Fruit fly (Drosophila melanogaster) whole organism, embryonic: ENCODE measurements around the gene Klp67A.

Source experiments
- Blimp-1 ChIP-seq: fragments of 200-800 bp; sonication (Bioruptor generic); optimal IDR thresholded peaks from 3 replicates; lab custom pipeline; 2018; ENCODE audit warnings: missing biosample characterization, missing genetic modification characterization, mild to moderate bottlenecking, moderate library complexity, missing genetic modification reagents
- CG10959 ChIP-seq: fragments of 200-800 bp; sonication (Bioruptor generic); IDR thresholded peaks from 2 replicates; pipeline ENCODE4 v1.3.6; 2022; ENCODE audit warnings: missing biosample characterization, missing genetic modification characterization
- CG11398 ChIP-seq: fragments of 200-800 bp; sonication (Bioruptor generic); optimal IDR thresholded peaks from 2 replicates; lab custom pipeline; 2016; ENCODE audit warnings: missing biosample characterization, missing genetic modification characterization
- CG11560 ChIP-seq: fragments of 200-800 bp; sonication (Bioruptor generic); IDR thresholded peaks from 3 replicates; pipeline ENCODE4 v1.3.6; 2022; ENCODE audit warnings: missing biosample characterization, missing genetic modification characterization
- CG1233 ChIP-seq: fragments of 200-800 bp; sonication (Bioruptor generic); optimal IDR thresholded peaks from 4 replicates; lab custom pipeline; 2018; ENCODE audit warnings: missing biosample characterization, mild to moderate bottlenecking, missing genetic modification characterization
- CG13424 ChIP-seq: fragments of 200-800 bp; sonication (Bioruptor generic); optimal IDR thresholded peaks from 2 replicates; lab custom pipeline; 2019; ENCODE audit warnings: missing biosample characterization, mild to moderate bottlenecking, missing genetic modification characterization, moderate library complexity
- CG13775 ChIP-seq: fragments of 200-800 bp; sonication (Bioruptor generic); optimal IDR thresholded peaks from 3 replicates; lab custom pipeline; 2017; ENCODE audit warnings: missing biosample characterization, mild to moderate bottlenecking, missing genetic modification characterization
- CG17568 ChIP-seq: fragments of 200-800 bp; sonication (Bioruptor generic); optimal IDR thresholded peaks from 2 replicates; lab custom pipeline; 2018; ENCODE audit warnings: missing biosample characterization, mild to moderate bottlenecking, missing genetic modification characterization, moderate library complexity
- CG6683 ChIP-seq: fragments of 200-800 bp; sonication (Bioruptor generic); optimal IDR thresholded peaks from 2 replicates; lab custom pipeline; 2017; ENCODE audit warnings: missing biosample characterization, mild to moderate bottlenecking, missing genetic modification characterization, missing genetic modification reagents
- CG6791 ChIP-seq: fragments of 200-800 bp; sonication (Bioruptor generic); IDR thresholded peaks from 3 replicates; pipeline ENCODE4 v1.3.6; 2022; ENCODE audit warnings: missing biosample characterization, missing genetic modification characterization; ENCODE audit not compliant: partially characterized antibody
- CG8290 ChIP-seq, 3 experiments: fragments of 200-800 bp; sonication (Bioruptor generic); optimal IDR thresholded peaks; 2 replicates each; lab custom pipeline; 2016 to 2019; ENCODE audit warnings: missing biosample characterization in 3 of 3, missing genetic modification characterization in 3 of 3, mild to moderate bottlenecking in 2 of 3, moderate library complexity in 1 of 3
- CG8359 ChIP-seq: fragments of 200-800 bp; sonication (Bioruptor generic); optimal IDR thresholded peaks from 2 replicates; lab custom pipeline; 2017; ENCODE audit warnings: missing biosample characterization, mild to moderate bottlenecking, missing genetic modification characterization, borderline replicate concordance
- CG9727 ChIP-seq: fragments of 200-800 bp; sonication (Bioruptor generic); optimal IDR thresholded peaks from 3 replicates; lab custom pipeline; 2017; ENCODE audit warnings: missing biosample characterization, mild to moderate bottlenecking, missing genetic modification characterization
- CG9932 ChIP-seq: fragments of 200-800 bp; sonication (Bioruptor generic); IDR thresholded peaks from 2 replicates; pipeline ENCODE4 v1.3.6; 2022; ENCODE audit warnings: missing biosample characterization, missing genetic modification characterization
- CkIIα-i1 ChIP-seq: fragments of 200-800 bp; sonication (Bioruptor generic); IDR thresholded peaks from 2 replicates; pipeline ENCODE4 v1.3.6; 2022; ENCODE audit warnings: missing biosample characterization, missing genetic modification characterization
- D19A ChIP-seq: fragments of 200-800 bp; optimal IDR thresholded peaks from 3 replicates; lab custom pipeline; 2019; ENCODE audit warnings: missing biosample characterization, mild to moderate bottlenecking, missing genetic modification characterization, moderate library complexity
- Dbx ChIP-seq: fragments of 200-800 bp; sonication (Bioruptor generic); IDR thresholded peaks from 3 replicates; pipeline ENCODE4 v1.3.6; 2022; ENCODE audit warnings: missing biosample characterization, missing genetic modification characterization
- Doc3 ChIP-seq: fragments of 200-800 bp; sonication (Bioruptor generic); IDR thresholded peaks from 3 replicates; pipeline ENCODE4 v1.3.6; 2022; ENCODE audit warnings: missing biosample characterization, missing genetic modification characterization; ENCODE audit not compliant: partially characterized antibody
- ERR ChIP-seq: fragments of 200-800 bp; sonication (Bioruptor generic); optimal IDR thresholded peaks from 2 replicates; lab custom pipeline; 2016; ENCODE audit warnings: missing biosample characterization, missing genetic modification characterization
- HLHmδ ChIP-seq: fragments of 200-800 bp; sonication (Bioruptor generic); optimal IDR thresholded peaks from 2 replicates; lab custom pipeline; 2018; ENCODE audit warnings: missing biosample characterization, mild to moderate bottlenecking, missing genetic modification characterization, moderate library complexity
- Hr51 ChIP-seq, 2 experiments: fragments of 200-800 bp; sonication (Bioruptor generic); optimal IDR thresholded peaks; 2 replicates in 1 of 2; 3 replicates in 1 of 2; lab custom pipeline; 2016 to 2018; ENCODE audit warnings: missing biosample characterization in 2 of 2, missing genetic modification characterization in 2 of 2, mild to moderate bottlenecking in 1 of 2, moderate library complexity in 1 of 2
- NfI ChIP-seq: fragments of 200-800 bp; sonication (Bioruptor generic); optimal IDR thresholded peaks from 3 replicates; lab custom pipeline; 2018; ENCODE audit warnings: missing biosample characterization, mild to moderate bottlenecking, missing genetic modification characterization, moderate library complexity
- Side ChIP-seq: fragments of 200-800 bp; sonication (Bioruptor generic); optimal IDR thresholded peaks from 2 replicates; lab custom pipeline; 2016; ENCODE audit warnings: missing biosample characterization, missing genetic modification characterization
- Vsx1 ChIP-seq: fragments of 200-800 bp; sonication (Bioruptor generic); optimal IDR thresholded peaks from 2 replicates; lab custom pipeline; 2017; ENCODE audit warnings: missing biosample characterization, mild to moderate bottlenecking, missing genetic modification characterization, missing genetic modification reagents
- btn ChIP-seq: fragments of 200-800 bp; sonication (Bioruptor generic); optimal IDR thresholded peaks from 2 replicates; lab custom pipeline; 2016; ENCODE audit warnings: missing biosample characterization, missing genetic modification characterization
- cato ChIP-seq: fragments of 200-800 bp; sonication (Bioruptor generic); optimal IDR thresholded peaks from 2 replicates; lab custom pipeline; 2016; ENCODE audit warnings: missing biosample characterization, missing genetic modification characterization, borderline replicate concordance
- caup ChIP-seq: fragments of 200-800 bp; sonication (Bioruptor generic); optimal IDR thresholded peaks from 3 replicates; lab custom pipeline; 2017; ENCODE audit warnings: missing biosample characterization, mild to moderate bottlenecking, missing genetic modification characterization, moderate library complexity; ENCODE audit not compliant: severe bottlenecking
- croc ChIP-seq: fragments of 200-800 bp; sonication (Bioruptor generic); conservative IDR thresholded peaks from 3 replicates; pipeline ENCODE4 v1.3.6; 2022; ENCODE audit warnings: missing biosample characterization, missing genetic modification characterization
- dmrt11E ChIP-seq: fragments of 200-800 bp; sonication (Bioruptor generic); optimal IDR thresholded peaks from 3 replicates; lab custom pipeline; 2018; ENCODE audit warnings: missing biosample characterization, mild to moderate bottlenecking, missing genetic modification characterization, moderate library complexity
- en ChIP-seq: fragments of 200-800 bp; sonication (Bioruptor generic); optimal IDR thresholded peaks from 2 replicates; lab custom pipeline; 2016; ENCODE audit warnings: missing biosample characterization, missing genetic modification characterization
- esg ChIP-seq: fragments of 200-800 bp; sonication (Bioruptor generic); conservative IDR thresholded peaks from 2 replicates; pipeline ENCODE4 v1.3.6; 2022; ENCODE audit warnings: missing biosample characterization, missing genetic modification characterization
- fru ChIP-seq: fragments of >200 bp; optimal IDR thresholded peaks from 2 replicates; lab custom pipeline; 2017
- gfzf ChIP-seq: fragments of 200-800 bp; sonication (Bioruptor generic); optimal IDR thresholded peaks from 2 replicates; lab custom pipeline; 2016; ENCODE audit warnings: missing biosample characterization, mild to moderate bottlenecking, missing genetic modification characterization, moderate library complexity
- ken ChIP-seq: fragments of 200-800 bp; sonication (Bioruptor generic); IDR thresholded peaks from 3 replicates; pipeline ENCODE4 v1.3.6; 2022; ENCODE audit warnings: missing biosample characterization, missing genetic modification characterization
- lola ChIP-seq, 3 experiments: fragments of >200 bp in 2 of 3; fragments of 200-800 bp in 1 of 3; sonication (Bioruptor generic) in 1 of 3; optimal IDR thresholded peaks; 2 replicates each; lab custom pipeline; 2017 to 2019; ENCODE audit warnings: missing biosample characterization in 3 of 3, missing genetic modification characterization in 3 of 3, mild to moderate bottlenecking in 1 of 3, moderate library complexity in 1 of 3
- lov ChIP-seq, 2 experiments: fragments of 200-800 bp in 1 of 2; fragments of >200 bp in 1 of 2; sonication (Bioruptor generic) in 1 of 2; IDR thresholded peaks in 1 of 2; optimal IDR thresholded peaks in 1 of 2; 2 replicates in 1 of 2; 3 replicates in 1 of 2; pipeline versions ENCODE4 v1.3.6 to Lab custom; 2017 to 2022; ENCODE audit warnings: missing biosample characterization in 1 of 2, missing genetic modification characterization in 1 of 2
- p53 ChIP-seq: fragments of 200-800 bp; sonication (Bioruptor generic); optimal IDR thresholded peaks from 2 replicates; lab custom pipeline; 2016; ENCODE audit warnings: missing biosample characterization, missing genetic modification characterization
- pfk ChIP-seq: fragments of 200-800 bp; sonication (Bioruptor generic); optimal IDR thresholded peaks from 2 replicates; lab custom pipeline; 2018; ENCODE audit warnings: missing biosample characterization, mild to moderate bottlenecking, missing genetic modification characterization, moderate library complexity
- rib ChIP-seq: fragments of 200-800 bp; sonication (Bioruptor generic); IDR thresholded peaks from 2 replicates; pipeline ENCODE4 v1.3.6; 2022; ENCODE audit warnings: missing biosample characterization, missing genetic modification characterization
- sob ChIP-seq: fragments of 200-800 bp; sonication (Bioruptor generic); IDR thresholded peaks from 2 replicates; pipeline ENCODE4 v1.3.6; 2022; ENCODE audit warnings: missing biosample characterization, missing genetic modification characterization
- sqz ChIP-seq: fragments of 200-800 bp; sonication (Bioruptor generic); optimal IDR thresholded peaks from 3 replicates; lab custom pipeline; 2018; ENCODE audit warnings: missing biosample characterization, mild to moderate bottlenecking, missing genetic modification characterization
- stc ChIP-seq: fragments of 200-800 bp; sonication (Bioruptor generic); IDR thresholded peaks from 2 replicates; pipeline ENCODE4 v1.3.6; 2022; ENCODE audit warnings: missing biosample characterization, missing genetic modification characterization
- trem ChIP-seq: fragments of 200-800 bp; optimal IDR thresholded peaks from 3 replicates; lab custom pipeline; 2019; ENCODE audit warnings: missing biosample characterization, mild to moderate bottlenecking, missing genetic modification characterization, moderate library complexity
- tup ChIP-seq: fragments of 200-800 bp; sonication (Bioruptor generic); optimal IDR thresholded peaks from 2 replicates; lab custom pipeline; 2016; ENCODE audit warnings: missing biosample characterization, mild to moderate bottlenecking, missing genetic modification characterization, moderate library complexity
- unpg ChIP-seq: fragments of 200-800 bp; sonication (Bioruptor generic); optimal IDR thresholded peaks from 3 replicates; lab custom pipeline; 2018; ENCODE audit warnings: missing biosample characterization, mild to moderate bottlenecking, missing genetic modification characterization, moderate library complexity
- zfh1 ChIP-seq: fragments of 200-800 bp; sonication (Bioruptor generic); IDR thresholded peaks from 3 replicates; pipeline ENCODE4 v1.3.6; 2022; ENCODE audit warnings: missing biosample characterization, missing genetic modification characterization

Gene Klp67A

dm6 chr3L:9366850-9367430 lies at the start of gene Klp67A, which contains the start of gene CG4452 (continued):
- TF ChIP-seq en (GFP tag; lab: Kevin White, UChicago) (no peak), unpg (GFP tag; lab: Kevin White, UChicago) (no peak), btn (GFP tag; lab: Kevin White, UChicago) (no peak), ERR (no peak), CG6791 (GFP tag; lab: Robert Waterston, UW) (peak; percentile 83), croc (GFP tag; lab: Robert Waterston, UW) (no peak), zfh1 (GFP tag; lab: Robert Waterston, UW) (0 out of 3 replicates have a peak, but pooled peaks have one; percentile 18), p53 (no peak), CG9932 (GFP tag; lab: Robert Waterston, UW) (peak; percentile 60), ken (GFP tag; lab: Robert Waterston, UW) (0 out of 3 replicates have a peak, but pooled peaks have one; percentile 5), tup (no peak), CG11560 (tag; lab: Robert Waterston, UW) (no peak), sqz (GFP tag; lab: Kevin White, UChicago) (no peak), Dbx (GFP tag; lab: Robert Waterston, UW) (0 out of 3 replicates have a peak, but pooled peaks have one; percentile 27), Doc3 (GFP tag; lab: Robert Waterston, UW) (peak; percentile 92), CG6683 (GFP tag; lab: Kevin White, UChicago) (no peak), Hr51 (GFP tag; optimal IDR thresholded peaks at IDR 0.05; lab: Kevin White, UChicago) (peak in 1 of 2 experiments; percentile 37), Side (no peak), trem (tag; lab: Kevin White, UChicago) (peak; percentile 77), CG8290 (GFP tag; optimal IDR thresholded peaks at IDR 0.05; lab: Kevin White, UChicago) (peak; percentile 43), CG8290 (tag; optimal IDR thresholded peaks at IDR 0.05; lab: Kevin White, UChicago) (peak in 1 of 2 experiments; percentile 63), esg (0 out of 2 replicates have a peak, but pooled peaks have one; percentile 12), cato (GFP tag; lab: Kevin White, UChicago) (peak; percentile 36), CG17568 (GFP tag; lab: Kevin White, UChicago) (no peak), lov (optimal IDR thresholded peaks at IDR 0.05; lab: Kevin White, UChicago) (no peak), lov (GFP tag; IDR thresholded peaks at IDR 0.05; lab: Robert Waterston, UW) (no peak), CG9727 (GFP tag; lab: Kevin White, UChicago) (peak; percentile 67), CG11398 (GFP tag; lab: Kevin White, UChicago) (no peak), rib (GFP tag; lab: Robert Waterston, UW) (no peak), dmrt11E (tag; lab: Kevin White, UChicago) (peak; percentile 63), CG13775 (GFP tag; lab: Kevin White, UChicago) (peak; percentile 73)

DNA sequence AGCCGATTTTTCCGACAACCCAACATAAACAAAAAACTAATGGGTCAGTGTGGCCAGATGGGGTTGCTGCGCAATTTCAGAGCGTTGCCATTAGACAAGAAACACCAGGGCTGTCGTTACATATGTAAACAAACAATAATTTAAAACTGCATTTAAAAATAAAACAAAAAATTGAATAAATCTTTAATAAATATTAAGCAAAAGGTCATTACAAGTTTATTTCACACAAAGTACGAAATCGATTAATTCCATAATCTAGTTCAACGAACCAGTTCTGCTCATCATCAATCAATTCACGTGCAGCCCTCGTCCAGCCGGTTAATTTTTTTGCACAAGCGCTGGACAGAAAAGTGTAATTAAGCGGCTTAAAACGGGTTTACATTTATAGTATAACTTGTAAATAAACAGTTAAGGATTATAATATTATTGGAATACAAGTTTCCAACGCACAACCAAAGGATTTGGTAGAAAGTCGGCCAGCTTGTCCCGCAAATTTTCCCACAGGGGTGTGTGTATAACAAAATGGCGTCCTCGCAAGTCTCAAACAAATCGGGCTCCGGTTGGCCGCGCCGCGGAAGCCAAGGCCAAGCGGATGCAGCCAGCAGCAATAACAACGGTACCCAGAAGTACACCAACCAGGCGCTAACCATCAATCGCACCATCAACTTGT lies 44.0 kb upstream of the Klp67A start, which contains the start of the genes CG4022 and Cpsf5:
Gene CG4022 (minus strand): TSS at position 79 of the 670 bp plus-strand sequence.
Gene Cpsf5 (plus strand): TSS at position 285 of the 670 bp plus-strand sequence.
- TF ChIP-seq Blimp-1 (GFP tag; lab: Kevin White, UChicago) (peak; percentile 79), NfI (GFP tag; lab: Kevin White, UChicago) (peak; percentile 87), stc (GFP tag; lab: Robert Waterston, UW) (peak; percentile 78), D19A (peak; percentile 52), Side (peak; percentile 34), fru (lab: Kevin White, UChicago) (no peak), lola (GFP tag; optimal IDR thresholded peaks at IDR 0.05; lab: Kevin White, UChicago) (peak in 1 of 3 experiments; percentile 84), CG1233 (peak; percentile 42), CkIIα-i1 (GFP tag; lab: Robert Waterston, UW) (no peak), Vsx1 (no peak), tup (peak; percentile 41), CG10959 (GFP tag; lab: Robert Waterston, UW) (peak; percentile 70), pfk (GFP tag; lab: Kevin White, UChicago) (no peak), gfzf (GFP tag; lab: Kevin White, UChicago) (peak; percentile 71), CG8359 (GFP tag; lab: Kevin White, UChicago) (no peak), sob (GFP tag; lab: Robert Waterston, UW) (peak; percentile 87), HLHmδ (GFP tag; lab: Kevin White, UChicago) (no peak), CG13424 (tag; lab: Kevin White, UChicago) (peak; percentile 92), caup (GFP tag; lab: Kevin White, UChicago) (peak; percentile 79)
